Worm (Caenorhabditis elegans): ENCODE data around the gene srw-29.

Gene srw-29

ce11 chrV:16429940-16430339 is 5.6 kb upstream of the srw-29 start, which contains the start of gene str-73:
TSS of gene str-73 (plus strand) at chrV:16430240.
- TF ChIP-seq ceh-13 (GFP tag; optimal IDR thresholded peaks at IDR 0.05) (no peak), tbx-37 (GFP tag; conservative IDR thresholded peaks at IDR 0.05) (no peak), flt-1 (GFP tag; IDR thresholded peaks at IDR 0.05) (no peak), ceh-36 (tag; optimal IDR thresholded peaks at IDR 0.05) (no peak), ets-7 (tag; optimal IDR thresholded peaks at IDR 0.05) (no peak), hnd-1 (tag; optimal IDR thresholded peaks at IDR 0.05) (no peak), B0310.2 (tag; optimal IDR thresholded peaks at IDR 0.05) (no peak), hmg-4 (GFP tag; optimal IDR thresholded peaks at IDR 0.05) (no peak), aly-1 (tag; optimal IDR thresholded peaks at IDR 0.05) (no peak), hmbx-1 (tag; optimal IDR thresholded peaks at IDR 0.05) (no peak), F13C5.2 (tag; optimal IDR thresholded peaks at IDR 0.05) (no peak), pes-1 (GFP tag; IDR thresholded peaks at IDR 0.05) (no peak), ama-1 (optimal IDR thresholded peaks at IDR 0.05) (no peak), tbx-11 (GFP tag; IDR thresholded peaks at IDR 0.05) (no peak), tra-4 (tag; optimal IDR thresholded peaks at IDR 0.05) (no peak), scrt-1 (GFP tag; IDR thresholded peaks at IDR 0.05) (no peak), sea-1 (GFP tag; conservative IDR thresholded peaks at IDR 0.05) (no peak)

DNA sequence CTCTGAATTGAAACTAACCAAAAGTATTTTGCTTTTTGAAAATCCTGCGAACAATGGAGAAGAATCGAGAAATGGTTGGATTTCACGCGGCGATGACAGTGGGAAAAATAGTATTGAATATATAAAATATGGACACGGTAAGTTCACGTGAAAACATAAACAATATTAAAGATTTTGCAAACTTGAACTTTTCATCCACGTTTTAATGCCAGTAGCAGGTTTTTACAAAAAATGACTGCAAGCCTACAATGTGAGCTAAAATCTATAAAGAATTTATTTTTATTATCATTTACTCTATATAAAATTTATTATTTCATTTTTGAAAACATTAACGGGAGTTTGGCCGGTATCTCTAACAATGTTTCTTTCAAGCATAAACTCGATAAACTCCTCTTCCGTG is 5.2 kb upstream of the srw-29 start, which contains the start of gene F26D2.10:
F26D2.10 (minus strand) TSS at position 101 of the 400 bp plus-strand sequence.
- TF ChIP-seq pes-1 (GFP tag; IDR thresholded peaks at IDR 0.05), result no peak
- no peak for TF ChIP-seq ama-1 (optimal IDR thresholded peaks at IDR 0.05)
- TF ChIP-seq hnd-1 (tag; optimal IDR thresholded peaks at IDR 0.05), result no peak
- TF ChIP-seq flt-1 (GFP tag; IDR thresholded peaks at IDR 0.05), result no peak
- no peak for TF ChIP-seq hmbx-1 (tag; optimal IDR thresholded peaks at IDR 0.05)
- TF ChIP-seq B0310.2 (tag; optimal IDR thresholded peaks at IDR 0.05), result no peak
- no peak for TF ChIP-seq F13C5.2 (tag; optimal IDR thresholded peaks at IDR 0.05)
- no peak for TF ChIP-seq aly-1 (tag; optimal IDR thresholded peaks at IDR 0.05)
- no peak for TF ChIP-seq ceh-36 (tag; optimal IDR thresholded peaks at IDR 0.05)
- TF ChIP-seq sea-1 (GFP tag; conservative IDR thresholded peaks at IDR 0.05), result no peak
- no peak for TF ChIP-seq ceh-13 (GFP tag; optimal IDR thresholded peaks at IDR 0.05)

DNA sequence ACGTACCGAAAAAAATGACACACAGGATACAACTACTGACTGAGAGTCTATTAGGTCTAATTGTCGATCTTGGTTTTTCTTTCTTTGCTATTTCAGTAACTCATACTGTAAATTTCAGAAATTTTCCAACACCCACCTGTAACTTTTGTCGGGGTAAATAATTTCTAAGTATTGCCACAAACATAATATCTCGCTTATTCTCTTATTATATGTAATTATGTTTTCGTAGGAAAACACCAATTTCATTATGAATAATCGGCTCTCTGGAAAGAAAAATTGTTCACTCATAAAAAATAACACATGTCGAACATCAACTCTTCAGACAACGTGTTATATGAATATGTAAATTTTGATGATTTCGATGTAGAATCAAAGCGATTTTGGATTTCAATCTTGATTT is 3.6 kb downstream of the srw-29 start, which contains the start of gene srw-48:
srw-48 (plus strand) TSS at position 301 of the 400 bp plus-strand sequence.
- TF ChIP-seq ama-1 (optimal IDR thresholded peaks at IDR 0.05) (no peak), sea-1 (GFP tag; conservative IDR thresholded peaks at IDR 0.05) (no peak), ceh-13 (GFP tag; optimal IDR thresholded peaks at IDR 0.05) (no peak), tbx-37 (GFP tag; conservative IDR thresholded peaks at IDR 0.05) (no peak), hmbx-1 (tag; optimal IDR thresholded peaks at IDR 0.05) (no peak), scrt-1 (GFP tag; IDR thresholded peaks at IDR 0.05) (no peak), flt-1 (GFP tag; IDR thresholded peaks at IDR 0.05) (no peak), tbx-11 (GFP tag; IDR thresholded peaks at IDR 0.05) (no peak), hmg-4 (GFP tag; optimal IDR thresholded peaks at IDR 0.05) (no peak), hnd-1 (tag; optimal IDR thresholded peaks at IDR 0.05) (no peak), F13C5.2 (tag; optimal IDR thresholded peaks at IDR 0.05) (no peak), ceh-36 (tag; optimal IDR thresholded peaks at IDR 0.05) (no peak), ets-7 (tag; optimal IDR thresholded peaks at IDR 0.05) (no peak), tra-4 (tag; optimal IDR thresholded peaks at IDR 0.05) (no peak), aly-1 (tag; optimal IDR thresholded peaks at IDR 0.05) (no peak), pes-1 (GFP tag; IDR thresholded peaks at IDR 0.05) (no peak), B0310.2 (tag; optimal IDR thresholded peaks at IDR 0.05) (no peak)

ce11 chrV:16419769-16420168 is 4.6 kb downstream of the srw-29 start, which contains the start of gene F26D2.16:
TSS of gene F26D2.16 (minus strand) at chrV:16419869.
- TF ChIP-seq ama-1 (optimal IDR thresholded peaks at IDR 0.05), result no peak
- no peak for TF ChIP-seq aly-1 (tag; optimal IDR thresholded peaks at IDR 0.05)
- no peak for TF ChIP-seq F13C5.2 (tag; optimal IDR thresholded peaks at IDR 0.05)
- no peak for TF ChIP-seq ceh-13 (GFP tag; optimal IDR thresholded peaks at IDR 0.05)
- TF ChIP-seq B0310.2 (tag; optimal IDR thresholded peaks at IDR 0.05), result no peak
- TF ChIP-seq hnd-1 (tag; optimal IDR thresholded peaks at IDR 0.05), result no peak
- TF ChIP-seq ceh-36 (tag; optimal IDR thresholded peaks at IDR 0.05), result no peak
- no peak for TF ChIP-seq ets-7 (tag; optimal IDR thresholded peaks at IDR 0.05)
- no peak for TF ChIP-seq flt-1 (GFP tag; IDR thresholded peaks at IDR 0.05)
- no peak for TF ChIP-seq hmbx-1 (tag; optimal IDR thresholded peaks at IDR 0.05)
- TF ChIP-seq sea-1 (GFP tag; conservative IDR thresholded peaks at IDR 0.05), result no peak
- no peak for TF ChIP-seq hmg-4 (GFP tag; optimal IDR thresholded peaks at IDR 0.05)
- TF ChIP-seq pes-1 (GFP tag; IDR thresholded peaks at IDR 0.05), result no peak
- no peak for TF ChIP-seq tbx-11 (GFP tag; IDR thresholded peaks at IDR 0.05)
- TF ChIP-seq scrt-1 (GFP tag; IDR thresholded peaks at IDR 0.05), result no peak
- no peak for TF ChIP-seq tbx-37 (GFP tag; conservative IDR thresholded peaks at IDR 0.05)
- no peak for TF ChIP-seq tra-4 (tag; optimal IDR thresholded peaks at IDR 0.05)

- TF ChIP-seq tbx-11 (GFP tag; IDR thresholded peaks at IDR 0.05) (no peak), ceh-36 (tag; optimal IDR thresholded peaks at IDR 0.05) (no peak), pes-1 (GFP tag; IDR thresholded peaks at IDR 0.05) (no peak), hmbx-1 (tag; optimal IDR thresholded peaks at IDR 0.05) (no peak), ets-7 (tag; optimal IDR thresholded peaks at IDR 0.05) (no peak), ceh-13 (GFP tag; optimal IDR thresholded peaks at IDR 0.05) (no peak), F13C5.2 (tag; optimal IDR thresholded peaks at IDR 0.05) (no peak), sea-1 (GFP tag; conservative IDR thresholded peaks at IDR 0.05) (no peak), tbx-37 (GFP tag; conservative IDR thresholded peaks at IDR 0.05) (no peak), hnd-1 (tag; optimal IDR thresholded peaks at IDR 0.05) (no peak), hmg-4 (GFP tag; optimal IDR thresholded peaks at IDR 0.05) (no peak), aly-1 (tag; optimal IDR thresholded peaks at IDR 0.05) (no peak), B0310.2 (tag; optimal IDR thresholded peaks at IDR 0.05) (no peak), tra-4 (tag; optimal IDR thresholded peaks at IDR 0.05) (no peak), flt-1 (GFP tag; IDR thresholded peaks at IDR 0.05) (no peak), ama-1 (optimal IDR thresholded peaks at IDR 0.05) (no peak), scrt-1 (GFP tag; IDR thresholded peaks at IDR 0.05) (no peak)
Measured at ce11 chrV:16417014-16417413, 7.3 kb downstream of the srw-29 start, which contains the start of gene str-55. TSS of gene str-55 (minus strand) at chrV:16417114.

ce11 chrV:16410521-16410920 is 13.8 kb downstream of the srw-29 start, which contains the start of gene srh-145:
TSS of gene srh-145 (plus strand) at chrV:16410713.
- TF ChIP-seq flt-1 (GFP tag; IDR thresholded peaks at IDR 0.05), result no peak
- no peak for TF ChIP-seq pes-1 (GFP tag; IDR thresholded peaks at IDR 0.05)
- TF ChIP-seq scrt-1 (GFP tag; IDR thresholded peaks at IDR 0.05), result no peak
- no peak for TF ChIP-seq hmbx-1 (tag; optimal IDR thresholded peaks at IDR 0.05)
- TF ChIP-seq ceh-13 (GFP tag; optimal IDR thresholded peaks at IDR 0.05), result no peak
- TF ChIP-seq B0310.2 (tag; optimal IDR thresholded peaks at IDR 0.05), result no peak
- no peak for TF ChIP-seq ets-7 (tag; optimal IDR thresholded peaks at IDR 0.05)
- no peak for TF ChIP-seq hmg-4 (GFP tag; optimal IDR thresholded peaks at IDR 0.05)
- TF ChIP-seq F13C5.2 (tag; optimal IDR thresholded peaks at IDR 0.05), result no peak
- no peak for TF ChIP-seq tbx-11 (GFP tag; IDR thresholded peaks at IDR 0.05)

Measured in whole organism, early embryonic.